Worm (Caenorhabditis elegans) whole organism, L4 larva: ENCODE results near the gene C41G11.1.

Source experiments
- D1046.2 ChIP-seq: fragments of 200-800 bp; sonication (Bioruptor generic); IDR thresholded peaks from 2 replicates; pipeline ENCODE4 v1.3.6; 2022; ENCODE audit warnings: missing genetic modification characterization, missing compliant biosample characterization
- T26A8.4 ChIP-seq: fragments of 200-800 bp; sonication (Bioruptor generic); IDR thresholded peaks from 2 replicates; pipeline ENCODE4 v1.3.6; 2022; ENCODE audit warnings: missing genetic modification characterization, missing compliant biosample characterization
- ZK337.2 ChIP-seq: fragments of 200-800 bp; sonication (Bioruptor generic); IDR thresholded peaks from 2 replicates; pipeline ENCODE4 v1.3.6; 2022; ENCODE audit warnings: missing genetic modification reagents, missing genetic modification characterization, missing compliant biosample characterization
- ZK546.5 ChIP-seq, 2 experiments: sonication (generic microtip); optimal IDR thresholded peaks; 2 replicates each; lab custom pipeline; 2017; ENCODE audit warnings: missing biosample characterization in 2 of 2, missing genetic modification characterization in 2 of 2
- attf-4 ChIP-seq: sonication (generic microtip); optimal IDR thresholded peaks from 3 replicates; lab custom pipeline; 2017; ENCODE audit warnings: missing biosample characterization, missing genetic modification characterization
- ceh-20 ChIP-seq: fragments of 200-800 bp; sonication (Bioruptor generic); IDR thresholded peaks from 2 replicates; pipeline ENCODE4 v1.3.6; 2022; ENCODE audit warnings: missing genetic modification reagents, missing genetic modification characterization, missing compliant biosample characterization
- ceh-28 ChIP-seq: fragments of 150-350 bp; optimal IDR thresholded peaks from 2 replicates; lab custom pipeline; 2014; ENCODE audit warnings: missing biosample characterization, missing genetic modification reagents, missing genetic modification characterization
- ceh-44 ChIP-seq: fragments of 200-800 bp; sonication (Bioruptor generic); IDR thresholded peaks from 2 replicates; pipeline ENCODE4 v1.3.6; 2022; ENCODE audit warnings: missing genetic modification reagents, missing genetic modification characterization, missing compliant biosample characterization
- ceh-82 ChIP-seq: sonication (generic microtip); optimal IDR thresholded peaks from 2 replicates; lab custom pipeline; 2017; ENCODE audit warnings: missing biosample characterization, missing genetic modification characterization
- cey-2 ChIP-seq: sonication (generic microtip); optimal IDR thresholded peaks from 3 replicates; lab custom pipeline; 2017; ENCODE audit warnings: missing genetic modification characterization, mild to moderate bottlenecking, missing compliant biosample characterization, antibody characterized with exemption, borderline replicate concordance; ENCODE audit not compliant: insufficient read depth
- ctbp-1 ChIP-seq: fragments of 200-800 bp; sonication (Bioruptor generic); IDR thresholded peaks from 2 replicates; pipeline ENCODE4 v1.3.6; 2022; ENCODE audit warnings: missing genetic modification reagents, missing genetic modification characterization, missing compliant biosample characterization
- daf-12 ChIP-seq: fragments of 150-350 bp; optimal IDR thresholded peaks from 2 replicates; lab custom pipeline; 2014; ENCODE audit warnings: missing biosample characterization, missing genetic modification reagents, missing genetic modification characterization
- daf-16 ChIP-seq, 3 experiments: sonication (generic microtip); optimal IDR thresholded peaks; 2 replicates each; lab custom pipeline; 2016 to 2017; ENCODE audit warnings: missing genetic modification characterization in 3 of 3, missing genetic modification reagents in 3 of 3, mild to moderate bottlenecking in 2 of 3, missing compliant biosample characterization in 2 of 3, missing biosample characterization in 1 of 3, moderate library complexity in 1 of 3
- daf-19 ChIP-seq: fragments of 200-800 bp; sonication (Bioruptor generic); conservative IDR thresholded peaks from 2 replicates; pipeline ENCODE4 v1.3.6; 2022; ENCODE audit warnings: missing genetic modification characterization, missing compliant biosample characterization
- dmd-6 ChIP-seq: fragments of 200-800 bp; sonication (Bioruptor generic); IDR thresholded peaks from 2 replicates; pipeline ENCODE4 v1.3.6; 2022; ENCODE audit warnings: missing genetic modification reagents, missing genetic modification characterization, missing compliant biosample characterization
- dmd-8 ChIP-seq: fragments of 200-800 bp; sonication (Bioruptor generic); IDR thresholded peaks from 2 replicates; pipeline ENCODE4 v1.3.6; 2022; ENCODE audit warnings: missing genetic modification characterization, missing compliant biosample characterization
- dpl-1 ChIP-seq: fragments of 150-350 bp; optimal IDR thresholded peaks from 2 replicates; lab custom pipeline; 2014; ENCODE audit warnings: missing biosample characterization, missing genetic modification reagents, missing genetic modification characterization
- duxl-1 ChIP-seq: sonication (generic microtip); optimal IDR thresholded peaks from 2 replicates; lab custom pipeline; 2016; ENCODE audit warnings: mild to moderate bottlenecking, missing genetic modification characterization, moderate library complexity, missing compliant biosample characterization; ENCODE audit not compliant: poor library complexity
- egl-27 ChIP-seq: sonication (generic microtip); optimal IDR thresholded peaks from 3 replicates; lab custom pipeline; 2017; ENCODE audit warnings: missing biosample characterization, missing genetic modification reagents, missing genetic modification characterization
- egl-43 ChIP-seq: fragments of 200-800 bp; sonication (Bioruptor generic); IDR thresholded peaks from 2 replicates; pipeline ENCODE4 v1.3.6; 2022; ENCODE audit warnings: missing genetic modification reagents, missing genetic modification characterization, missing compliant biosample characterization
- fkh-10 ChIP-seq: fragments of 150-350 bp; optimal IDR thresholded peaks from 2 replicates; lab custom pipeline; 2014; ENCODE audit warnings: missing biosample characterization, missing genetic modification reagents, missing genetic modification characterization
- hlh-11 ChIP-seq: fragments of 200-800 bp; sonication (Bioruptor generic); optimal IDR thresholded peaks from 2 replicates; lab custom pipeline; 2018; ENCODE audit warnings: mild to moderate bottlenecking, missing genetic modification characterization, missing compliant biosample characterization
- hlh-30 ChIP-seq: sonication (generic microtip); optimal IDR thresholded peaks from 2 replicates; lab custom pipeline; 2017; ENCODE audit warnings: antibody characterized with exemption, mild to moderate bottlenecking, missing genetic modification characterization, missing compliant biosample characterization; ENCODE audit not compliant: insufficient read depth
- lin-38 ChIP-seq: fragments of 200-800 bp; sonication (Bioruptor generic); IDR thresholded peaks from 2 replicates; pipeline ENCODE4 v1.3.6; 2022; ENCODE audit warnings: missing genetic modification reagents, missing genetic modification characterization, missing compliant biosample characterization
- lir-3 ChIP-seq: sonication (generic microtip); optimal IDR thresholded peaks from 2 replicates; lab custom pipeline; 2016; ENCODE audit warnings: mild to moderate bottlenecking, missing genetic modification characterization, missing compliant biosample characterization
- madf-5 ChIP-seq, 2 experiments: fragments of 200-800 bp; sonication (Bioruptor generic); IDR thresholded peaks; 2 replicates each; pipeline ENCODE4 v1.3.6; 2022; ENCODE audit warnings: missing compliant biosample characterization in 2 of 2, missing genetic modification characterization in 2 of 2
- mdl-1 ChIP-seq, 2 experiments: fragments of 150-350 bp in 1 of 2; sonication (generic microtip) in 1 of 2; optimal IDR thresholded peaks; 2 replicates each; lab custom pipeline; 2014 to 2017; ENCODE audit warnings: missing biosample characterization in 2 of 2, missing genetic modification characterization in 2 of 2
- mdt-29 ChIP-seq: fragments of 200-800 bp; sonication (Bioruptor generic); IDR thresholded peaks from 2 replicates; pipeline ENCODE4 v1.3.6; 2022; ENCODE audit warnings: missing genetic modification reagents, missing genetic modification characterization, missing compliant biosample characterization
- mxl-2 ChIP-seq: fragments of 200-800 bp; sonication (Bioruptor generic); conservative IDR thresholded peaks from 2 replicates; pipeline ENCODE4 v1.3.6; 2022; ENCODE audit warnings: missing genetic modification reagents, missing genetic modification characterization, missing compliant biosample characterization
- nhr-10 ChIP-seq: fragments of 150-350 bp; optimal IDR thresholded peaks from 2 replicates; lab custom pipeline; 2014; ENCODE audit warnings: missing biosample characterization, missing genetic modification characterization
- nhr-11 ChIP-seq: fragments of 150-350 bp; optimal IDR thresholded peaks from 2 replicates; lab custom pipeline; 2014; ENCODE audit warnings: missing biosample characterization, missing genetic modification characterization
- nhr-237 ChIP-seq: sonication (generic microtip); optimal IDR thresholded peaks from 2 replicates; lab custom pipeline; 2017; ENCODE audit warnings: missing biosample characterization, missing genetic modification characterization
- nhr-28 ChIP-seq: fragments of 150-350 bp; optimal IDR thresholded peaks from 2 replicates; lab custom pipeline; 2014; ENCODE audit warnings: missing biosample characterization, missing genetic modification characterization
- nhr-42 ChIP-seq: fragments of 200-800 bp; sonication (Bioruptor generic); IDR thresholded peaks from 2 replicates; pipeline ENCODE4 v1.3.6; 2022; ENCODE audit warnings: missing genetic modification characterization, missing compliant biosample characterization
- nhr-6 ChIP-seq: fragments of 150-350 bp; optimal IDR thresholded peaks from 2 replicates; lab custom pipeline; 2014; ENCODE audit warnings: missing biosample characterization, missing genetic modification characterization
- nhr-77 ChIP-seq: fragments of 150-350 bp; optimal IDR thresholded peaks from 2 replicates; lab custom pipeline; 2014; ENCODE audit warnings: missing biosample characterization, missing genetic modification characterization
- php-3 ChIP-seq: fragments of 200-800 bp; sonication (Bioruptor generic); IDR thresholded peaks from 2 replicates; pipeline ENCODE4 v1.3.6; 2022; ENCODE audit warnings: missing genetic modification reagents, missing genetic modification characterization, missing compliant biosample characterization
- pqm-1 ChIP-seq: sonication (generic microtip); optimal IDR thresholded peaks from 2 replicates; lab custom pipeline; 2017; ENCODE audit warnings: missing biosample characterization, missing genetic modification characterization
- set-16 ChIP-seq: fragments of 200-800 bp; sonication (Bioruptor generic); IDR thresholded peaks from 2 replicates; pipeline ENCODE4 v1.3.6; 2022; ENCODE audit warnings: missing genetic modification reagents, missing genetic modification characterization, missing compliant biosample characterization
- tag-97 ChIP-seq: fragments of 200-800 bp; sonication (Bioruptor generic); IDR thresholded peaks from 2 replicates; pipeline ENCODE4 v1.3.6; 2022; ENCODE audit warnings: missing genetic modification characterization, missing compliant biosample characterization
- unc-39 ChIP-seq: sonication (generic microtip); optimal IDR thresholded peaks from 2 replicates; lab custom pipeline; 2017; ENCODE audit warnings: missing biosample characterization, missing genetic modification characterization
- zip-11 ChIP-seq: fragments of 200-800 bp; sonication (Bioruptor generic); IDR thresholded peaks from 2 replicates; pipeline ENCODE4 v1.3.6; 2022; ENCODE audit warnings: missing genetic modification characterization, missing compliant biosample characterization
- zip-2 ChIP-seq: fragments of 150-350 bp; optimal IDR thresholded peaks from 2 replicates; lab custom pipeline; 2014; ENCODE audit warnings: missing biosample characterization, missing genetic modification characterization
- ztf-11 ChIP-seq: fragments of 150-350 bp; optimal IDR thresholded peaks from 2 replicates; lab custom pipeline; 2014; ENCODE audit warnings: missing biosample characterization, missing genetic modification characterization

The C41G11.1 gene

ce11 chrX:5715369-5715768 lies 4.7 kb downstream of the C41G11.1 start (continued):
- TF ChIP-seq ZK546.5 (tag; optimal IDR thresholded peaks at IDR 0.05; lab: Kevin White, UChicago): no peak
- no peak for TF ChIP-seq zip-2 (tag; lab: Kevin White, UChicago)
- TF ChIP-seq mdt-29 (GFP tag; lab: Robert Waterston, UW): no peak
- TF ChIP-seq ztf-11 (tag; lab: Kevin White, UChicago): no peak
- no peak for TF ChIP-seq set-16 (GFP tag; lab: Robert Waterston, UW)
- TF ChIP-seq ceh-20 (GFP tag; lab: Robert Waterston, UW): no peak
- TF ChIP-seq dmd-6 (GFP tag; lab: Robert Waterston, UW): peak; percentile 23; the same call in 1 of the 2 replicates
- TF ChIP-seq nhr-42 (GFP tag; lab: Robert Waterston, UW): no peak
- TF ChIP-seq tag-97 (GFP tag; lab: Robert Waterston, UW): no peak
- TF ChIP-seq fkh-10 (GFP tag; lab: Kevin White, UChicago): no peak
- peak; percentile 37 for TF ChIP-seq nhr-77 (tag; lab: Kevin White, UChicago)
- peak; percentile 63; the same call in 1 of the 2 replicates for TF ChIP-seq php-3 (GFP tag; lab: Robert Waterston, UW)
- TF ChIP-seq T26A8.4 (GFP tag; lab: Robert Waterston, UW): no peak
- peak; percentile 71 for TF ChIP-seq hlh-30 (tag; lab: Kevin White, UChicago)
- no peak for TF ChIP-seq ZK337.2 (GFP tag; lab: Robert Waterston, UW)
- TF ChIP-seq lin-38: no peak
- TF ChIP-seq nhr-237: no peak
- no peak for TF ChIP-seq ceh-28 (tag; lab: Kevin White, UChicago)

- TF ChIP-seq hlh-11 (peak; percentile 13), duxl-1 (tag; lab: Kevin White, UChicago) (no peak), dmd-6 (GFP tag; lab: Robert Waterston, UW) (peak; percentile 21; the same call in 1 of the 2 replicates), daf-16 (GFP tag; optimal IDR thresholded peaks at IDR 0.05; lab: Kevin White, UChicago) (no peak), daf-16 (tag; optimal IDR thresholded peaks at IDR 0.05; lab: Kevin White, UChicago) (peak; percentile 84), mdl-1 (tag; optimal IDR thresholded peaks at IDR 0.05; lab: Kevin White, UChicago) (peak in 1 of 2 experiments; percentile 20), pqm-1 (tag; lab: Kevin White, UChicago) (peak; percentile 57), nhr-6 (tag; lab: Kevin White, UChicago) (peak; percentile 6), php-3 (GFP tag; lab: Robert Waterston, UW) (no peak), nhr-28 (tag; lab: Kevin White, UChicago) (peak; percentile 63), dmd-8 (GFP tag; lab: Robert Waterston, UW) (no peak)
Measured at ce11 chrX:5714077-5714675, 5.8 kb downstream of the C41G11.1 start, which contains the start of gene cyp-43A1. TSS of gene cyp-43A1 (plus strand) at chrX:5714522.

- no peak for TF ChIP-seq nhr-10 (tag; lab: Kevin White, UChicago)
- no peak for TF ChIP-seq egl-27 (tag; lab: Kevin White, UChicago)
- no peak for TF ChIP-seq attf-4 (tag; lab: Kevin White, UChicago)
- TF ChIP-seq egl-43: peak; percentile 80
- peak; percentile 65; the same call in 1 of the 2 replicates for TF ChIP-seq D1046.2 (GFP tag; lab: Robert Waterston, UW)
- TF ChIP-seq ceh-44 (GFP tag; lab: Robert Waterston, UW): peak; percentile 67; the same call in 1 of the 2 replicates
- no peak for TF ChIP-seq daf-12 (tag; lab: Kevin White, UChicago)
- TF ChIP-seq ctbp-1: peak; percentile 27; the same call in 1 of the 2 replicates
- no peak for TF ChIP-seq cey-2 (tag; lab: Kevin White, UChicago)
- TF ChIP-seq zip-11 (GFP tag; lab: Robert Waterston, UW): peak; percentile 52; the same call in 1 of the 2 replicates
- TF ChIP-seq daf-16 (GFP tag; optimal IDR thresholded peaks at IDR 0.05; lab: Kevin White, UChicago): peak in 1 of 2 experiments; percentile 85
- peak; percentile 65 for TF ChIP-seq daf-16 (tag; optimal IDR thresholded peaks at IDR 0.05; lab: Kevin White, UChicago)
- TF ChIP-seq lir-3 (tag; lab: Kevin White, UChicago): peak; percentile 72
- peak; percentile 88 for TF ChIP-seq dmd-8 (GFP tag; lab: Robert Waterston, UW)
- no peak for TF ChIP-seq dpl-1 (GFP tag; lab: Kevin White, UChicago)
- 0 out of 2 replicates have a peak, but pooled peaks have one; percentile 39 for TF ChIP-seq mxl-2 (GFP tag; lab: Robert Waterston, UW)
- no peak for TF ChIP-seq nhr-11 (tag; lab: Kevin White, UChicago)
- TF ChIP-seq dmd-6 (GFP tag; lab: Robert Waterston, UW): peak; percentile 47
- TF ChIP-seq fkh-10 (GFP tag; lab: Kevin White, UChicago): no peak
- TF ChIP-seq ceh-28 (tag; lab: Kevin White, UChicago): no peak
- peak; percentile 44 to 90; a peak in 2 of 4 replicates for TF ChIP-seq madf-5 (GFP tag; IDR thresholded peaks at IDR 0.05; lab: Robert Waterston, UW)
- TF ChIP-seq ceh-20 (GFP tag; lab: Robert Waterston, UW): peak; percentile 67; the same call in 1 of the 2 replicates
- TF ChIP-seq unc-39 (tag; lab: Kevin White, UChicago): no peak
- TF ChIP-seq daf-19 (GFP tag; lab: Robert Waterston, UW): peak; percentile 83
- no peak for TF ChIP-seq ceh-82 (tag; lab: Kevin White, UChicago)
- no peak for TF ChIP-seq set-16 (GFP tag; lab: Robert Waterston, UW)
- peak; percentile 2 for TF ChIP-seq hlh-11
- TF ChIP-seq hlh-30 (tag; lab: Kevin White, UChicago): peak; percentile 26
Measured at ce11 chrX:5713479-5713878, 6.5 kb downstream of the C41G11.1 start.
